Worm (Caenorhabditis elegans): ENCODE data around the gene nfm-1.
A peak's percentile ranks its signal among the peaks of the same experiment; 100 is the strongest.

The nfm-1 gene

DNA sequence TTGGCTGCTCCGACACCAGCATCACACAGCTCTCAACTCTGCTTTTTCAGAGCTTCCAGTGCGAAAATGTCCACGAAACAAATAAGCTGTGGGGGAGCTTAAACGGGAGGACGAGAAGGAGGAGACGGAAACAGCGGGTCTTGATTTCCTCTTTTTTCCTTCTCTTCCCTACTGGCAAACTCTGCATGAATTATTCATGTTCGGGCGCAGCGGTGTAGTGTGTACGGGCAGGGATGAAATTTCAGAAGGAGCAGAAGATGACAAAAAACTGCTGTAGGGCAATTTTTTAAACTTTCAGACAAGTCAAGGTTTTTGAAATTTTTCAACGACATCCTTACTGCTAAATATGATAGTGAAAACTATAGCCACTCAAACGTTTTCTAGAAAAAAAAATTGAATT is 19.9 kb upstream of the nfm-1 start:
- TF ChIP-seq him-1 (tag; optimal IDR thresholded peaks at IDR 0.05) = no peak
- TF ChIP-seq dao-5 (tag; optimal IDR thresholded peaks at IDR 0.05) = no peak
- no peak for TF ChIP-seq W03F9.2 (tag; optimal IDR thresholded peaks at IDR 0.05)

DNA sequence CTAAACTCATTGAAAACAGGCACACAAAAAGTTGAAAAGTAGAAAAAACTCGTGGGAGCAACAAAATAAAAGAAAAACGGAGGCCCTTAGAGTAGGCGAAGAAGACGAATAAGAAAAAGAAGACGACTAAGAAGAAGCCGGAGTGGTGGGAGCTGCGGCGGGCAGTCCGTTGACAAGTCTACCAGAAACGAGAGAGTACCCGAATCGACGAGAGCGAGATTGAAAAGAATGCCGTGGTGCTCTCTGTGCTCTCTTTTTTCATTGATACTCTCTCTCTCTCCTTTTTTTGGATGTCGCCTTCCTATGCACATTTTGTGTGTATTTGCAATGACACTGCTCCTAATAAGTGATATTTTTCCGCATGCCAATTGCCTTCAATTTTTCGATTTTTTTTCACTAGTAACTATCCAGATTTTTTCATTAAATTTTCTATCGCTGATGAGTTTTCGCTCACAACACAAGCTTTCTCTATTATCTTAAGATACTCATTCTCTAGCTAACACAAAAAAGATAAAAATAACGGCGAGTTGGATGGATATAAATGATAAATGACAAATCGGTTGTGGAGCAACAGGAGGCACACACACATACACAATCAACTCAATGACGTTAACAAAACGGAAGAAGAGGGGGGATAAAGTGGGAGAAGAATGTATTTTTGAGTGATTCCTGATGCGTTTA is 19.2 kb upstream of the nfm-1 start:
- peak; percentile 65 for TF ChIP-seq him-1 (tag; optimal IDR thresholded peaks at IDR 0.05)
- TF ChIP-seq dao-5 (tag; optimal IDR thresholded peaks at IDR 0.05) = no peak
- peak; percentile 12 for TF ChIP-seq W03F9.2 (tag; optimal IDR thresholded peaks at IDR 0.05)

DNA sequence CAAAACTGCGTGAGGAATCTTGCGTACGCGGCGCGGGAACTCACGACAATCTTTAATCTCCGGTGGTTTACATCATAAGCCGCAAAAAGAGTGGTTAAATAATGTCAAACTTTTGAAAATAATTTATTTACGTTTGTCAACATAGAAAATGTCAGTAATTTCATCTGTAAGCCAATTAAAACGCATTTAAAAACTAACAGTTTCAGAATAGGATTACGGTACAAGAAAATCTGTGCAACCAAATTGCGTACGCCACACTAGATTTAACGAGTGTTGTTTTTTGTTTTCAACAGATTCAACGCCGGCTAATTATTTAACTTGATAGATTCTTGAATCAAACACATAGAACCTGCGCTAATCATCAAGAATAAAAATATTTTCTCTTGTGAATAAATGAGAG is 18.4 kb upstream of the nfm-1 start:
- TF ChIP-seq him-1 (tag; optimal IDR thresholded peaks at IDR 0.05) = no peak
- TF ChIP-seq dao-5 (tag; optimal IDR thresholded peaks at IDR 0.05) = no peak
- TF ChIP-seq W03F9.2 (tag; optimal IDR thresholded peaks at IDR 0.05) = no peak

DNA sequence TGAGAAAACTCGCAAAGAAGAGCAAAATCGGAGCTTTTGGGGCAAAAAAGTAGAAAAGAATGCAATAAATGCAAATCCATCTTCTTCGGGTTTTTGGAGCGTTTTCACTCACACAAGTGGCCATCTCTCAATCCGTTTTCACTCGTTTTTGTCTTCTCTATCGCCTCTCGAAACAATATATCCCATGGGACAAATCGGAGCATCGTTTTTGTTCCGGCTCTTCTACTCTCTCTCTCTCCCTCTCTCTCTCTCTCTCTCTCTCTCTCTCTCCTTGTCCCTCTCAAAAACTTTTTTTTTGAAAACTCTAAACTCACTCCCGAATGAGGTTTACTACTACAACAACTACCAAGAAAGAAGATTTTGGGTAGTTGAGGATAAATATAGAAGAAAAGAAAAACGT is 17.7 kb upstream of the nfm-1 start:
- TF ChIP-seq dao-5 (tag; optimal IDR thresholded peaks at IDR 0.05) (no peak), him-1 (tag; optimal IDR thresholded peaks at IDR 0.05) (peak; percentile 10)

DNA sequence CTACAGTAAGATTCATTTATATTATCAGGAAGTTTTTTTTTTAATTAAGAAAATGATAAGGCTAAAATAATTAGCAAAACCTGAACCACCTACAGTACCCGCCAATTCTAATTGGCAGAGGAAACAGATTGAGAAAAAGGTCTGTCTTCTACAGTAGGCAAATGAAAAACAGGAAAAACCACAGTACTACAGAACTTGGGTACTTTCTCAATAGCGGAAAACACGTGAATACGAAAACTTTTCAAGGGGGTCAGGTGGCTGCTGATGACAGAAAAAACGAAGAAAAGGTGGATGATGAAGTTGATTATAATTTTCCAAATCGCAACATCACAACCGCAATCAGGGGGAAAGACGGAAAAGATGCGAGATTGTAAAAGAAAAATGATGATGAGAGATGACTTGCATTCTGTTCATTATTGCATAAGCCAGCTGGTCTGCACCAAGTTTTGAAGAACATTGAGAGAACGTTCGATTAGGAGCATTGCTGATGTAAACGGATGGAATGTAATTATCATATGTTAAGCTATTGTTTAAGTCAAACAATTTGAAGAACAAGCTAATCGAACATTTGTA is 14.8 kb upstream of the nfm-1 start:
- TF ChIP-seq dao-5 (tag; optimal IDR thresholded peaks at IDR 0.05) (no peak), W03F9.2 (tag; optimal IDR thresholded peaks at IDR 0.05) (no peak), him-1 (tag; optimal IDR thresholded peaks at IDR 0.05) (no peak)

DNA sequence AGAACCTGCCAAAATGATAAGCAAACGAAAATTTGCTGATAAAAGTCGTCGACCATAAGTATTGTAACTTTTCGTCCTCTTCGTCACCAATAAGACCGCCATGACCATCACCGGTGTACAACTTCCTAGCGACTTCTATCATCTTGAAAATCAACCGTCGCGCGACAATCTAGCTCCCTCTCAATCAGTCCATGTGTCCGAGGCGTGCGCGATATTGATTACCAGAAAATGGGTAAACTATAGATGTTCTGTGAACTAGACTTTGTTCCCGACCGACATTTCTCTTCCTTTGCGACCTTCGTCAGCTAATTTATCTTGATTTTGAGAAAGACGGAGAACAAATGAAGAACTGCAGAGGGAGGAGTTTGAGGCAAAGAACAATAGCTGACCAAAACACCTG is 13.9 kb upstream of the nfm-1 start:
- TF ChIP-seq W03F9.2 (tag; optimal IDR thresholded peaks at IDR 0.05) = no peak
- no peak for TF ChIP-seq him-1 (tag; optimal IDR thresholded peaks at IDR 0.05)
- TF ChIP-seq dao-5 (tag; optimal IDR thresholded peaks at IDR 0.05) = no peak

DNA sequence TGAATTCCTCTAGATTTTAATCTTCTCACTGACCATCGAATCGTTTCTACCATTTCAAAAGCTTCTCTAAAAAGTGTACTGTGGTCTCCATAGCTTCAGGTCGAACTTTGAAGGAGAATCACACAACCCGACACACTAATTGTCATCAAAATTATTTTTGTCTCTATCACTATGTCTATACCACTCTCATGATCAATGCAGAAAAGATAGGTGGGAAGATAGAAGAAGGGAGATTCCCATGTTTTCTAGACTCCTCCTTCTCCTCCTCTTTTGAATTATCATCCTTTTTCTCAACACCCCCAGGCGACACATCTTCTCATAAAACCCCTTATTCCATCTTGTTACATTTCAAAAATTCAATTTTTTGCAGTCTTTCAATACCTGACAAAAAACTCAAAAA is 13.4 kb upstream of the nfm-1 start, which contains the start of gene Y42G9A.3:
Gene Y42G9A.3, plus strand, starts transcription at position 363 of the 400 bp plus-strand sequence.
- TF ChIP-seq him-1 (tag; optimal IDR thresholded peaks at IDR 0.05) = no peak
- no peak for TF ChIP-seq W03F9.2 (tag; optimal IDR thresholded peaks at IDR 0.05)
- no peak for TF ChIP-seq dao-5 (tag; optimal IDR thresholded peaks at IDR 0.05)

DNA sequence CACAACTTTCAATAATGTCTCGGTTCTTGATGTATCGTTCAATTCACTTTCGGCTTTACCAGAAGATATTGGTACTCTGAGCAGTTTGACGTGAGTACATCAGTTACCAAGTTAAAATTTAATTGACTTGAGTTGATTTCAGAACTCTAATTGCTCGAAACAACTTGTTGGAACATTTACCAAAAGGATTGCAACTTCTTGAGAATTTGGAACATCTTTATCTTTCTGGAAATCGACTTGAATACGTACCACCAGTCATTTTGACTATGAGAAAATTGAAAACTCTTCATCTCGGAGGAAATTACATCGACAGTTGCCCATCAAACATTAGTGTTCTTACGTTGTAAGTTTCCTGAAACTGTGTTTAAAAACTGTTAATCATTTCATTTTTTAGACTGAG is 12.5 kb upstream of the nfm-1 start:
- no peak for TF ChIP-seq him-1 (tag; optimal IDR thresholded peaks at IDR 0.05)
- no peak for TF ChIP-seq W03F9.2 (tag; optimal IDR thresholded peaks at IDR 0.05)
- TF ChIP-seq dao-5 (tag; optimal IDR thresholded peaks at IDR 0.05) = no peak

DNA sequence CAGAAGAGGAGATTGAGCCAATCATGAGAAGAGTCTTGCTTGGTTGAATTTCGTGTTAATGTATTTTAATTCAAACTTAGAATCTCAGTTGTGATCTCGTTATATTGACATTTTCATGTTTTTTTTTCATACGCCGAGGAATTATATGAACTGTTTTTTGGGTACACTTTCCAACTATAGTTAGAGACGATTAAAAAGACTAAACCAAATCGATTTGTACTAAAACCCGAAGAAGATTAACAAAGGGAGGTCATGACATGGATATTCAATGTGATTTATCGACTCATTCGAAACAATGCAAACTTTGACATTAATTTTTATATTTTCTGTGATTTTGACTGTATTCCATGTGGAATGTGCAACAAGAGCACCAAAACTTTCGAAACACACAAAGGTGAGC is 11.3 kb upstream of the nfm-1 start, which contains the start of gene Y42G9A.2:
Gene Y42G9A.2, plus strand, starts transcription at position 284 of the 400 bp plus-strand sequence.
- no peak for TF ChIP-seq him-1 (tag; optimal IDR thresholded peaks at IDR 0.05)

DNA sequence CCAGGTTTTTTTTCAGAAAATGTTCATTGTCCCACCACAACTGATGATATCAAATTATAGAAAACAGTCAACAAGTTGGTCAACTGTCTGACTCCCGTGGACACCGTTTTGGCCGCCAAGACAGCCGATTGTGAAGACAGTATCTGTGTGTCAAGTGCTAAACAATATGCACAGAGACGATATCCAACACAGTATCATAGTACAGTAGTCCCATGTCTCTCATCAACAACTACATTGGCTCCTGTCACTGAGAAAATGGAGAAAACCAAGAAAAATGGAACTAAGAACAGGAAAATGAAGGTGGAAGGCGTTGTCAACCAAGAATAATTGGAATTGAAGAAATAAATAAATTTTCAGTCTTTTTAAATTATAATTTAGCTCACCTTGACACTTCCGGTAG is 10.6 kb upstream of the nfm-1 start:
- TF ChIP-seq W03F9.2 (tag; optimal IDR thresholded peaks at IDR 0.05) (no peak), dao-5 (tag; optimal IDR thresholded peaks at IDR 0.05) (no peak), him-1 (tag; optimal IDR thresholded peaks at IDR 0.05) (no peak)

DNA sequence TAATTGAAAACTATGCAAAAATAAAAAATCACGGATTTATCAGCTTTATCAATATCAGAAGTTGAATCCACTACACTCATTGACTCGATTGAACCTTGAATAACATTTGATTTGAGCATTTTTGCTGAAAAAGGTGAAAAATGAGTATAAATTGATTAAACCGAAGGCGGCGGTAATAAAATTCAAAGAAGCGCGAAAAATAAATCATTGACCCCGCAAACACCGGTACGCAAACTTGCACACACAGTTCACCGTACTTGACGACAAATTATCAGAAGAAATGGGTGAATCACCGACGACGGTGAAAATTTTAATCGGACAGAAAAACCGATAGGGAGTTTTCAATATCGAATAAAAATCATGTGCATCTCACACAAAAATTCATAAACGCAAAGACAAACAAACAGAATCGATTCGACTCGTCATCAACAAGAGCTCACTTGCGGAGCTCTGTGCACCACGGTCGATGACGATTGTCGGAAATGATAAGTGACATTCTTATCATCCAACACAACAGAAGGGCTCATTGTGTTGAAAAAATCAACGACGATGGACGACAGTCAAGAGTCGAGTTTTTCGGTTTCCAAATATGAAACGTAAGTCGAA is 9.7 kb upstream of the nfm-1 start, which contains the start of the genes wht-7 and Y42G9A.1:
Gene wht-7, minus strand, starts transcription at position 131 of the 606 bp plus-strand sequence.
Gene Y42G9A.1, plus strand, starts transcription at position 495 of the 606 bp plus-strand sequence.
- TF ChIP-seq dao-5 (tag; optimal IDR thresholded peaks at IDR 0.05) (no peak), W03F9.2 (tag; optimal IDR thresholded peaks at IDR 0.05) (peak; percentile 27), him-1 (tag; optimal IDR thresholded peaks at IDR 0.05) (no peak)

DNA sequence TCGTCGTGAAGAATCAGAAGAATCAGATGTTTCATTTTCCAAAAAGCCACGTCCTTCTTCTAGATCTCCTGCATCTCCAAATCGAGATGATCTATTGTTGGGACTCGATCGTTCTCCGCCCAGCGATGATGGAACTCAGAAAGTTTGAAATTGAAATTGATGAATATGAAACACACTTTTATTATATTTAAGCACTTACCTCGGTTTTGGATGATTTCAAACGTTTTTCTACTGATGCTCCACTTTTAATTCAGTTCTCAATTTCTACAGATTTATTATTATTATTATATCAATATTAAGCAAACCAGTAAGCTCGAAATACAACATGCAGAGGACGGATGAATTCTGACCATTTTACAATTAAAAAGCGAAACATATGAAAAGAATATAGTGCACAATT is 4.7 kb upstream of the nfm-1 start:
- no peak for TF ChIP-seq him-1 (tag; optimal IDR thresholded peaks at IDR 0.05)
- TF ChIP-seq W03F9.2 (tag; optimal IDR thresholded peaks at IDR 0.05) = no peak
- no peak for TF ChIP-seq dao-5 (tag; optimal IDR thresholded peaks at IDR 0.05)

DNA sequence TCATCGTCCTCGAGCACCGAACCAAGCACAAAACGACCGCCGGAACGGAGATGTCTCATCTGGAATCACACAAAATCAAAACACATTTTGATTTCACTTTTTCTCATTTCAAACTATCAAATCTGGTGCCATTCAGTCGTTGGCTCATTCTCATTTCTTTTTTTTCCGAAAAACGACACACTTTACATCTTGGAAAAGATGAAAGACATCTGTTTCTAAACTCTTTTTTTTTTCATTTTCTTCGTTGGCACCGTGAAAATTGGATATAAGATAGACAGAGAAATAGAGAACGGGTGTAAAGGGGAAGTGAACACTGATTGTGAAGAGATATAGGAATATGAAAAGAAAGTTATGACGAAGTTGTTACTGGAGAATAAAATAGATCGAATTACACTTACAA is 3.5 kb upstream of the nfm-1 start:
- no peak for TF ChIP-seq him-1 (tag; optimal IDR thresholded peaks at IDR 0.05)
- no peak for TF ChIP-seq dao-5 (tag; optimal IDR thresholded peaks at IDR 0.05)
- no peak for TF ChIP-seq W03F9.2 (tag; optimal IDR thresholded peaks at IDR 0.05)

DNA sequence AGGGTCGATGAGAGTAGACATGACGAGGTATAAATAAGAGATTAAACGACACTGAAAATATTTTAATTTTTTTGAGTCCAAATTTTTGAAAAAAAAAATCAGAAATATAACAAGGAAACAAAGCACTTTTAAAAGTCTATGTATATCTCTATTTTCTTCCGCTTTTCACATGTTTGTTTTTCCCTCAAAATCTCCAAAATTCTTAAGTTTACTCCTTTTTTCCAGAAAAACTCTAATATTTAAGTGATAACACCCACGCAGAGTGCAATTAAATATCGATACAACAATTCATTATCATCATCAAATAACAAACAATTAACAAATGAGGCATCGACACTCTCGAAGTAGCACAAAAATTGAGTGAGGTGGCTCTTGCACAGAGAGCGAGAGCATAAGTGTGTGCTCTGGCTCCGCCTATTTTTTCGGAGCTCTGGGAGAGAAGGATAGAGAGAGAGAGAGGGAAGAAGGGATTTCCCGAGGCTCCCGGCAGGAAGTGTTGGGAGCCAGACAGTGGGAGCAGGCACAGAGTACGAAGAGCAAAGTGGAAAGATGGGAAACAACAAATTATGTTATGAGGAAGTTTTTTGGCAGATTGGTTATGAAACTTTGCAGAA is 1.4 kb upstream of the nfm-1 start, which contains the start of gene anmt-2:
Gene anmt-2, minus strand, starts transcription at position 51 of the 614 bp plus-strand sequence.
- TF ChIP-seq him-1 (tag; optimal IDR thresholded peaks at IDR 0.05) = no peak
- TF ChIP-seq W03F9.2 (tag; optimal IDR thresholded peaks at IDR 0.05) = no peak
- no peak for TF ChIP-seq dao-5 (tag; optimal IDR thresholded peaks at IDR 0.05)

Data from whole organism, L4/young adult.